Worm (Caenorhabditis elegans) whole organism, early embryonic: ENCODE results near the gene sri-38.

Experiments used
- F13C5.2 ChIP-seq: sonication (generic microtip); optimal IDR thresholded peaks from 2 replicates; lab custom pipeline; 2017; ENCODE audit warnings: mild to moderate bottlenecking, missing genetic modification characterization, inconsistent platforms, missing compliant biosample characterization
- hmg-4 ChIP-seq: fragments of 200-800 bp; sonication (Bioruptor generic); optimal IDR thresholded peaks from 2 replicates; lab custom pipeline; 2018; ENCODE audit warnings: mild to moderate bottlenecking, missing genetic modification characterization, missing compliant biosample characterization
- sea-1 ChIP-seq: fragments of 200-800 bp; sonication (Bioruptor generic); conservative IDR thresholded peaks from 2 replicates; pipeline ENCODE4 v1.3.6; 2022; ENCODE audit warnings: missing genetic modification characterization, missing compliant biosample characterization
- tbx-11 ChIP-seq: fragments of 200-800 bp; sonication (Bioruptor generic); IDR thresholded peaks from 2 replicates; pipeline ENCODE4 v1.3.6; 2022; ENCODE audit warnings: missing genetic modification characterization, missing compliant biosample characterization
- tbx-37 ChIP-seq: fragments of 200-800 bp; sonication (Bioruptor generic); conservative IDR thresholded peaks from 2 replicates; pipeline ENCODE4 v1.3.6; 2022; ENCODE audit warnings: missing genetic modification reagents, missing genetic modification characterization, missing compliant biosample characterization
- tra-4 ChIP-seq: sonication (generic microtip); optimal IDR thresholded peaks from 2 replicates; lab custom pipeline; 2017; ENCODE audit warnings: missing genetic modification characterization, missing compliant biosample characterization

ce11 chrII:2622480-2622879, 11.8 kb downstream of the sri-38 start, which contains the start of gene D2062.5:
- TF ChIP-seq F13C5.2 (tag; lab: Kevin White, UChicago) (no peak), tbx-11 (GFP tag; lab: Robert Waterston, UW) (no peak), tbx-37 (GFP tag; lab: Robert Waterston, UW) (no peak), hmg-4 (GFP tag; lab: Kevin White, UChicago) (no peak), tra-4 (no peak), sea-1 (no peak)
